Fruit fly (Drosophila melanogaster): Measurements from ENCODE around the gene Svip.

The Svip gene

dm6 chr3L:9373374-9374004, 14.7 kb downstream of the Svip start (continued):
- no peak for TF ChIP-seq CG3065 (GFP tag; optimal IDR thresholded peaks at IDR 0.05)
- TF ChIP-seq Dad (GFP tag; optimal IDR thresholded peaks at IDR 0.05): no peak
- peak; percentile 56 for TF ChIP-seq trem (tag; optimal IDR thresholded peaks at IDR 0.05)
- peak; percentile 64 for TF ChIP-seq CG1529 (GFP tag; optimal IDR thresholded peaks at IDR 0.05)
- peak; percentile 65 for TF ChIP-seq CG17361 (GFP tag; IDR thresholded peaks at IDR 0.05)
- TF ChIP-seq CG10543 (GFP tag; optimal IDR thresholded peaks at IDR 0.05): peak; percentile 49
- TF ChIP-seq jing (GFP tag; optimal IDR thresholded peaks at IDR 0.05): no peak
- no peak for TF ChIP-seq Dfd (GFP tag; optimal IDR thresholded peaks at IDR 0.05)
- TF ChIP-seq CG17328 (GFP tag; IDR thresholded peaks at IDR 0.05): peak; percentile 81
- no peak for TF ChIP-seq ab (GFP tag; optimal IDR thresholded peaks at IDR 0.05)
- TF ChIP-seq CG10431 (GFP tag; optimal IDR thresholded peaks at IDR 0.05): no peak
- TF ChIP-seq CG3407 (GFP tag; optimal IDR thresholded peaks at IDR 0.05): peak; percentile 54
- TF ChIP-seq tgo (GFP tag; IDR thresholded peaks at IDR 0.05): peak; percentile 67; the same call in 2 of the 3 replicates
- peak; percentile 6 for TF ChIP-seq chn (GFP tag; optimal IDR thresholded peaks at IDR 0.05)
- peak; percentile 67 for TF ChIP-seq CG30403 (GFP tag; optimal IDR thresholded peaks at IDR 0.05)
- TF ChIP-seq hkb (optimal IDR thresholded peaks at IDR 0.05): no peak
- peak; percentile 72 for TF ChIP-seq hkb (GFP tag; IDR thresholded peaks at IDR 0.05)
- TF ChIP-seq CG6683 (GFP tag; optimal IDR thresholded peaks at IDR 0.05): peak; percentile 36
- TF ChIP-seq ac (GFP tag; optimal IDR thresholded peaks at IDR 0.05): no peak
- TF ChIP-seq CG10321 (GFP tag; IDR thresholded peaks at IDR 0.05): no peak
- TF ChIP-seq CG14014 (GFP tag; IDR thresholded peaks at IDR 0.05): peak; percentile 70; the same call in 1 of the 2 replicates
- peak; percentile 72 for TF ChIP-seq Sox100B (GFP tag; optimal IDR thresholded peaks at IDR 0.05)
- peak; percentile 72 for TF ChIP-seq CG15269 (tag; optimal IDR thresholded peaks at IDR 0.05)
- TF ChIP-seq CG2678 (tag; optimal IDR thresholded peaks at IDR 0.05): peak; percentile 84
- TF ChIP-seq CG15479 (GFP tag; optimal IDR thresholded peaks at IDR 0.05): peak; percentile 13
- peak; percentile 11; the same call in 1 of the 3 replicates for TF ChIP-seq otp (GFP tag; IDR thresholded peaks at IDR 0.05)
- TF ChIP-seq Dip2 (GFP tag; IDR thresholded peaks at IDR 0.05): no peak
- TF ChIP-seq Meics (GFP tag; optimal IDR thresholded peaks at IDR 0.05): peak; percentile 71
- TF ChIP-seq Doc2 (GFP tag; IDR thresholded peaks at IDR 0.05): no peak
- TF ChIP-seq CG12219 (GFP tag; optimal IDR thresholded peaks at IDR 0.05): peak; percentile 44
- no peak for TF ChIP-seq CG4854 (GFP tag; optimal IDR thresholded peaks at IDR 0.05)
- peak; percentile 71 for TF ChIP-seq CG2120 (GFP tag; optimal IDR thresholded peaks at IDR 0.05)
- TF ChIP-seq NK7.1 (GFP tag; optimal IDR thresholded peaks at IDR 0.05): no peak
- TF ChIP-seq dmrt99B (tag; optimal IDR thresholded peaks at IDR 0.05): peak; percentile 78
- TF ChIP-seq Eip74EF (GFP tag; optimal IDR thresholded peaks at IDR 0.05): peak in 1 of 2 experiments; percentile 53
- TF ChIP-seq yki (optimal IDR thresholded peaks at IDR 0.05): peak; percentile 69
- TF ChIP-seq Fer3 (tag; optimal IDR thresholded peaks at IDR 0.05): peak; percentile 70
- no peak for TF ChIP-seq jumu (GFP tag; optimal IDR thresholded peaks at IDR 0.05)
- TF ChIP-seq CG7987 (GFP tag; optimal IDR thresholded peaks at IDR 0.05): peak; percentile 6
- TF ChIP-seq bsh (GFP tag; optimal IDR thresholded peaks at IDR 0.05): peak; percentile 39 to 81
- TF ChIP-seq Dll (GFP tag; IDR thresholded peaks at IDR 0.05; ENCODE audit: partially characterized antibody): peak; percentile 62; the same call in 2 of the 4 replicates
- TF ChIP-seq Mad (GFP tag; optimal IDR thresholded peaks at IDR 0.05): peak; percentile 47
- TF ChIP-seq gcm (GFP tag; optimal IDR thresholded peaks at IDR 0.05): peak; percentile 33
- TF ChIP-seq CG10654 (GFP tag; optimal IDR thresholded peaks at IDR 0.05): peak; percentile 28
- no peak for TF ChIP-seq zf30C (GFP tag; optimal IDR thresholded peaks at IDR 0.05)
- TF ChIP-seq gsb (GFP tag; IDR thresholded peaks at IDR 0.05): peak; percentile 17; the same call in 1 of the 2 replicates
- TF ChIP-seq CG17802 (tag; optimal IDR thresholded peaks at IDR 0.05): no peak
- TF ChIP-seq CG10147 (GFP tag; optimal IDR thresholded peaks at IDR 0.05): peak; percentile 77
- peak; percentile 69 for TF ChIP-seq slbo (GFP tag; IDR thresholded peaks at IDR 0.05)
- TF ChIP-seq CG13287 (GFP tag; IDR thresholded peaks at IDR 0.05; ENCODE audit: partially characterized antibody): peak; percentile 52
